Worm (Caenorhabditis elegans) whole organism, L3 larva: Measurements from ENCODE around the gene ZK287.7.

Experiments used
- R02D3.7 ChIP-seq: fragments of 150-350 bp; optimal IDR thresholded peaks from 2 replicates; lab custom pipeline; 2014; ENCODE audit warnings: missing biosample characterization, missing genetic modification characterization
- ZK546.5 ChIP-seq: sonication (generic microtip); optimal IDR thresholded peaks from 2 replicates; lab custom pipeline; 2017; ENCODE audit warnings: missing biosample characterization, missing genetic modification characterization
- aly-2 ChIP-seq: fragments of 150-350 bp; optimal IDR thresholded peaks from 2 replicates; lab custom pipeline; 2014; ENCODE audit warnings: missing biosample characterization, missing genetic modification characterization
- ama-1 ChIP-seq: fragments of 150-350 bp; optimal IDR thresholded peaks from 2 replicates; lab custom pipeline; 2018
- ceh-16 ChIP-seq: sonication (generic microtip); optimal IDR thresholded peaks from 2 replicates; lab custom pipeline; 2017; ENCODE audit warnings: missing biosample characterization, missing genetic modification characterization
- ceh-28 ChIP-seq: fragments of 150-350 bp; optimal IDR thresholded peaks from 2 replicates; lab custom pipeline; 2014; ENCODE audit warnings: missing biosample characterization, missing genetic modification reagents, missing genetic modification characterization
- ceh-82 ChIP-seq: fragments of 150-350 bp; optimal IDR thresholded peaks from 2 replicates; lab custom pipeline; 2014; ENCODE audit warnings: missing biosample characterization, missing genetic modification characterization
- ceh-9 ChIP-seq: sonication (generic microtip); optimal IDR thresholded peaks from 2 replicates; lab custom pipeline; 2018; ENCODE audit warnings: missing biosample characterization, missing genetic modification characterization
- daf-12 ChIP-seq: fragments of 150-350 bp; optimal IDR thresholded peaks from 2 replicates; lab custom pipeline; 2014; ENCODE audit warnings: missing biosample characterization, missing genetic modification reagents, missing genetic modification characterization
- egl-5 ChIP-seq: fragments of 150-350 bp; optimal IDR thresholded peaks from 2 replicates; lab custom pipeline; 2017; ENCODE audit warnings: missing biosample characterization, missing genetic modification reagents, missing genetic modification characterization, inconsistent platforms
- elt-1 ChIP-seq: fragments of 150-350 bp; optimal IDR thresholded peaks from 2 replicates; lab custom pipeline; 2014; ENCODE audit warnings: missing biosample characterization, missing genetic modification characterization
- elt-2 ChIP-seq: sonication (generic microtip); optimal IDR thresholded peaks from 2 replicates; lab custom pipeline; 2016; ENCODE audit warnings: missing genetic modification reagents, mild to moderate bottlenecking, missing genetic modification characterization, missing compliant biosample characterization
- elt-3 ChIP-seq, 3 experiments: fragments of 150-350 bp in 1 of 3; sonication (generic microtip) in 2 of 3; optimal IDR thresholded peaks; 2 replicates in 2 of 3; 4 replicates in 1 of 3; lab custom pipeline; 2014 to 2017; ENCODE audit warnings: missing biosample characterization in 3 of 3, missing genetic modification characterization in 3 of 3
- eor-1 ChIP-seq, 2 experiments: fragments of 150-350 bp; optimal IDR thresholded peaks; 2 replicates each; lab custom pipeline; 2014 to 2018; ENCODE audit warnings: missing biosample characterization in 2 of 2, missing genetic modification characterization in 2 of 2
- fkh-10 ChIP-seq: sonication (generic microtip); optimal IDR thresholded peaks from 2 replicates; lab custom pipeline; 2017; ENCODE audit warnings: missing biosample characterization, missing genetic modification reagents, missing genetic modification characterization
- fkh-2 ChIP-seq: fragments of 150-350 bp; optimal IDR thresholded peaks from 2 replicates; lab custom pipeline; 2014; ENCODE audit warnings: missing biosample characterization, missing genetic modification reagents, missing genetic modification characterization
- fos-1 ChIP-seq: fragments of 150-350 bp; optimal IDR thresholded peaks from 2 replicates; lab custom pipeline; 2014; ENCODE audit warnings: missing biosample characterization, missing genetic modification characterization
- hmg-11 ChIP-seq: sonication (generic microtip); optimal IDR thresholded peaks from 2 replicates; lab custom pipeline; 2016; ENCODE audit warnings: missing genetic modification characterization, missing compliant biosample characterization
- jun-1 ChIP-seq: fragments of 150-350 bp; optimal IDR thresholded peaks from 2 replicates; lab custom pipeline; 2014; ENCODE audit warnings: missing biosample characterization, missing genetic modification reagents, missing genetic modification characterization
- lin-15B ChIP-seq: fragments of 150-350 bp; optimal IDR thresholded peaks from 2 replicates; lab custom pipeline; 2014; ENCODE audit warnings: missing biosample characterization, missing genetic modification characterization
- lin-39 ChIP-seq: fragments of 150-350 bp; optimal IDR thresholded peaks from 2 replicates; lab custom pipeline; 2018; ENCODE audit warnings: missing biosample characterization, missing genetic modification reagents, missing genetic modification characterization
- lsy-12 ChIP-seq: sonication (generic microtip); optimal IDR thresholded peaks from 2 replicates; lab custom pipeline; 2016; ENCODE audit warnings: mild to moderate bottlenecking, missing genetic modification characterization, missing compliant biosample characterization
- mdl-1 ChIP-seq: fragments of 150-350 bp; optimal IDR thresholded peaks from 2 replicates; lab custom pipeline; 2014; ENCODE audit warnings: missing biosample characterization, missing genetic modification characterization
- nfya-1 ChIP-seq: sonication (generic microtip); optimal IDR thresholded peaks from 2 replicates; lab custom pipeline; 2017; ENCODE audit warnings: missing genetic modification characterization, mild to moderate bottlenecking, missing compliant biosample characterization, antibody characterized with exemption, moderate library complexity; ENCODE audit not compliant: insufficient read depth
- nhr-11 ChIP-seq: fragments of 150-350 bp; optimal IDR thresholded peaks from 2 replicates; lab custom pipeline; 2014; ENCODE audit warnings: missing biosample characterization, missing genetic modification characterization
- nhr-12 ChIP-seq: fragments of 150-350 bp; optimal IDR thresholded peaks from 2 replicates; lab custom pipeline; 2014; ENCODE audit warnings: missing biosample characterization, missing genetic modification characterization
- nhr-23 ChIP-seq: fragments of 150-350 bp; optimal IDR thresholded peaks from 2 replicates; lab custom pipeline; 2014; ENCODE audit warnings: missing biosample characterization, missing genetic modification reagents, missing genetic modification characterization
- nhr-237 ChIP-seq: fragments of 150-350 bp; optimal IDR thresholded peaks from 2 replicates; lab custom pipeline; 2014; ENCODE audit warnings: missing biosample characterization, missing genetic modification characterization
- nhr-25 ChIP-seq: sonication (generic microtip); optimal IDR thresholded peaks from 2 replicates; lab custom pipeline; 2017; ENCODE audit warnings: missing biosample characterization, missing genetic modification characterization
- nhr-28 ChIP-seq: fragments of 150-350 bp; optimal IDR thresholded peaks from 2 replicates; lab custom pipeline; 2014; ENCODE audit warnings: missing biosample characterization, missing genetic modification characterization
- nhr-43 ChIP-seq: sonication (generic microtip); optimal IDR thresholded peaks from 2 replicates; lab custom pipeline; 2016; ENCODE audit warnings: mild to moderate bottlenecking, missing genetic modification characterization, missing compliant biosample characterization; ENCODE audit not compliant: poor library complexity, severe bottlenecking
- nhr-67 ChIP-seq: fragments of 150-350 bp; optimal IDR thresholded peaks from 2 replicates; lab custom pipeline; 2014; ENCODE audit warnings: missing biosample characterization, missing genetic modification characterization
- nhr-76 ChIP-seq: fragments of 150-350 bp; sonication (generic microtip); optimal IDR thresholded peaks from 5 replicates; lab custom pipeline; 2014; ENCODE audit warnings: missing biosample characterization, missing genetic modification characterization
- nhr-77 ChIP-seq: fragments of 150-350 bp; optimal IDR thresholded peaks from 2 replicates; lab custom pipeline; 2014; ENCODE audit warnings: missing biosample characterization, missing genetic modification characterization
- pha-4 ChIP-seq: fragments of 150-350 bp; optimal IDR thresholded peaks from 2 replicates; lab custom pipeline; 2014; ENCODE audit warnings: missing biosample characterization, missing genetic modification reagents, missing genetic modification characterization
- pqm-1 ChIP-seq: fragments of 150-350 bp; optimal IDR thresholded peaks from 2 replicates; lab custom pipeline; 2017; ENCODE audit warnings: missing biosample characterization, missing genetic modification characterization, inconsistent platforms
- sea-2 ChIP-seq: fragments of 150-350 bp; sonication (generic microtip); optimal IDR thresholded peaks from 4 replicates; lab custom pipeline; 2014; ENCODE audit warnings: missing biosample characterization, missing genetic modification reagents, missing genetic modification characterization
- skn-1 ChIP-seq: fragments of 150-350 bp; optimal IDR thresholded peaks from 2 replicates; lab custom pipeline; 2014; ENCODE audit warnings: missing biosample characterization, missing genetic modification characterization
- snpc-4 ChIP-seq: fragments of 150-350 bp; optimal IDR thresholded peaks from 2 replicates; lab custom pipeline; 2014; ENCODE audit warnings: missing biosample characterization, missing genetic modification characterization
- tbx-2 ChIP-seq: sonication (generic microtip); optimal IDR thresholded peaks from 2 replicates; lab custom pipeline; 2016; ENCODE audit warnings: mild to moderate bottlenecking, missing genetic modification characterization, missing compliant biosample characterization
- unc-39 ChIP-seq: sonication (generic microtip); optimal IDR thresholded peaks from 4 replicates; lab custom pipeline; 2017; ENCODE audit warnings: missing biosample characterization, missing genetic modification characterization
- unc-62 ChIP-seq: fragments of 150-350 bp; sonication (generic microtip); optimal IDR thresholded peaks from 4 replicates; lab custom pipeline; 2014; ENCODE audit warnings: missing biosample characterization, missing genetic modification reagents, missing genetic modification characterization
- zag-1 ChIP-seq: fragments of 150-350 bp; optimal IDR thresholded peaks from 2 replicates; lab custom pipeline; 2014; ENCODE audit warnings: missing biosample characterization, missing genetic modification characterization
- ztf-11 ChIP-seq: fragments of 150-350 bp; optimal IDR thresholded peaks from 2 replicates; lab custom pipeline; 2014; ENCODE audit warnings: missing biosample characterization, missing genetic modification characterization
- ztf-4 ChIP-seq: fragments of 150-350 bp; optimal IDR thresholded peaks from 2 replicates; lab custom pipeline; 2014; ENCODE audit warnings: missing biosample characterization, missing genetic modification characterization

The ZK287.7 gene

DNA sequence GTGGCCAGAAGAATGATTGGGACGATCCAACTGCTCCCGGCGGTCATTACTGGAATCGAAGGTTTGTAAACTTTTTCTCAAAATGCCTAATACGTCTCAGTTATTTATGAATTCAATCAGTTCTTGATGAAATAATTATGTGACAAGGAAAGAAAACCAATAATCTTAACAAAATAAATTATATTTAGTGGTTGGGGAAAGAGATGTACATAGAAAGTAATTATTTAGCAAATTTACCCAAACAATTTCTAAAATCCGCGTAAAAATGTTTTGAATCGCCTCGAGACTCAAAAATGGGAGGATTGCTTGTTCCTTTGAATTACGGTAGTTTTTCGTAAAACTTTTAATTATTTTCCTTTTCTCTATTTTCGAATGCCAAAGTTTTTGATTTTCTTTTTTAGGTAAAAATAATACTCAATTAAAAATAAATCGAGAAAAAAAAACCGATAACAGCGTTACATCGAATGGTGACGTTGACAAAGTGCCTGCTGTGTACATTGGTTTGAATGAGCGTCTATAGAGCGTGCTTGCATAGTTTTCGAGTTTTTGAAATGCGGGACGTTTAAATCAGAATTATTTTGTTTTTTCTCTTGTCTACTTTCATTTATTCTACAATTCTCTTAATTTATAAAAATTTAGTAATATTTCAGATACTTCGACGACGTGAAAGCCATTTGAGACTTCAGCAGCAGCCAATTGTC, 36.8 kb downstream of the ZK287.7 start, which contains the start of the genes aagr-3 and drap-1:
Gene aagr-3 (minus strand): TSS at position 51 of the 701 bp plus-strand sequence.
Gene drap-1 (plus strand): TSS at position 645 of the 701 bp plus-strand sequence.
- peak; percentile 96 for TF ChIP-seq pha-4 (tag; lab: Kevin White, UChicago)
- TF ChIP-seq fos-1, result no peak
- TF ChIP-seq nhr-25 (tag; lab: Kevin White, UChicago), result no peak
- no peak for TF ChIP-seq nhr-43 (tag; lab: Kevin White, UChicago)
- TF ChIP-seq unc-39 (tag; lab: Kevin White, UChicago), result no peak
- no peak for TF ChIP-seq aly-2 (tag; lab: Kevin White, UChicago)
- no peak for TF ChIP-seq ceh-16
- TF ChIP-seq elt-1, result no peak
- no peak for TF ChIP-seq mdl-1
- TF ChIP-seq lin-39 (tag; lab: Kevin White, UChicago), result peak; percentile 81
- TF ChIP-seq nhr-11 (tag; lab: Kevin White, UChicago), result no peak
- peak; percentile 68 for TF ChIP-seq elt-2 (tag; lab: Kevin White, UChicago)
- TF ChIP-seq tbx-2 (tag; lab: Kevin White, UChicago), result no peak
- peak; percentile 71 for TF ChIP-seq lin-15B (tag; lab: Kevin White, UChicago)
- TF ChIP-seq egl-5, result peak; percentile 67
- no peak for TF ChIP-seq daf-12 (tag; lab: Kevin White, UChicago)
- TF ChIP-seq nfya-1 (tag; lab: Kevin White, UChicago), result peak; percentile 88
- peak; percentile 63 for TF ChIP-seq pqm-1
- TF ChIP-seq lsy-12 (tag; lab: Kevin White, UChicago), result no peak
- TF ChIP-seq nhr-76 (tag; lab: Kevin White, UChicago), result no peak
- peak; percentile 55 for TF ChIP-seq nhr-23 (tag; lab: Kevin White, UChicago)
- no peak for TF ChIP-seq nhr-12 (tag; lab: Kevin White, UChicago)
- no peak for TF ChIP-seq ceh-82 (tag; lab: Kevin White, UChicago)
- no peak for TF ChIP-seq ztf-11
- TF ChIP-seq jun-1, result no peak
- TF ChIP-seq eor-1 (tag; optimal IDR thresholded peaks at IDR 0.05; lab: Kevin White, UChicago), result no peak
- TF ChIP-seq zag-1 (tag; lab: Kevin White, UChicago), result no peak
- no peak for TF ChIP-seq unc-62 (GFP tag; lab: Kevin White, UChicago)
- TF ChIP-seq nhr-67, result no peak
- no peak for TF ChIP-seq fkh-2 (tag; lab: Kevin White, UChicago)
- no peak for TF ChIP-seq sea-2 (GFP tag; lab: Kevin White, UChicago)
- TF ChIP-seq nhr-28 (tag; lab: Kevin White, UChicago), result no peak
- TF ChIP-seq nhr-77 (tag; lab: Kevin White, UChicago), result no peak
- peak; percentile 44 for TF ChIP-seq snpc-4 (tag; lab: Kevin White, UChicago)
- TF ChIP-seq skn-1 (tag; lab: Kevin White, UChicago), result peak; percentile 61
- TF ChIP-seq ama-1 (lab: Kevin White, UChicago), result peak; percentile 14
- TF ChIP-seq ZK546.5, result no peak
- no peak for TF ChIP-seq elt-3 (tag; optimal IDR thresholded peaks at IDR 0.05; lab: Kevin White, UChicago)
- TF ChIP-seq hmg-11 (tag; lab: Kevin White, UChicago), result no peak
- TF ChIP-seq ceh-9, result no peak

DNA sequence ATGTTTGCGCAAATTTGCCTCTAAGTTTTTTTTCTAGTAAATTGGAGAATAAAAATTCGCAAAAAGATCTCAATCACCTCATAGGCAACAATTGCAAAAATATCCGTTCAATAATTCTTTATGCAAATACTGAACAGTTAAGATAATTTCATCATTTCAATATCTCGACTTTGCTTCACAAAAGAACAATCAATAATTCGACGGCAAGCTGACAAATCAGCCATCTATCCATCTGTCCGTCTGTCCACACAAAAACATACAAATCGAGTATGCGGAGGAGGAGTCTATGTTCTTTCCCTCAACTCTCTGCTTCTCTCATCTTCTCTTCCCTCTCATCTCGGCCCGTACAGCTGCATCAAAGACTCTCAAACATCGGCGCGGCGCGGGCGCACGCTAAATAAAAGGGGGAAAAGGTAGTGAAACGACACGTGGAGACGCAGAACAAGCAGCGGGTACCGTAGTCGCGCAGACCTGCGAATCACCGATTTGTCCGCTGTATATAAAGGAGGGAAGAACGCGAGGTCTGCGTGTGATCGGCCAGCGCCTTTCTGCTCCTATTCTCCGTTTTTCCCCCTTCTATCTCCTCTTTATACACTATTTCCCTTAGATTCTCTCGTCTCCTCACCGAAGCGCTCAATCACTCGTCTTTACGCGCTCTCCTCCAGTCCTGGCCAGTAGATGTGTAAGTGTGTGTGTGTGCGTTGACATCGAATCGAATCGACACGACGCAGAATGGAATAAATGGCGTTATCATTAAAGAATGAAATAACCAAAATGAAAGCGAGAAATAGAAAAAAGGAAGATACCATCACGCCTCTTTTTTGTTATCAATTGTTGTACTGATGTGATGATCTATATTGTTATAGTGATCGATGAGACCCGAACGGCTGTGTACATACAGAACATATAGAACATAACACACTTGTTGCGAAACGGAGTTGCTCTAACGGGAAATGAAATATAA, 38.2 kb downstream of the ZK287.7 start:
- no peak for TF ChIP-seq ztf-11
- TF ChIP-seq ztf-4 (tag; lab: Kevin White, UChicago), result peak; percentile 75
- TF ChIP-seq nhr-77 (tag; lab: Kevin White, UChicago), result peak; percentile 51
- peak; percentile 95 for TF ChIP-seq mdl-1
- peak; percentile 61 for TF ChIP-seq fos-1
- TF ChIP-seq nhr-28 (tag; lab: Kevin White, UChicago), result no peak
- TF ChIP-seq sea-2 (GFP tag; lab: Kevin White, UChicago), result peak; percentile 10
- peak; percentile 93 for TF ChIP-seq nhr-25 (tag; lab: Kevin White, UChicago)
- TF ChIP-seq R02D3.7 (tag; lab: Kevin White, UChicago), result peak; percentile 58
- TF ChIP-seq elt-3 (tag; optimal IDR thresholded peaks at IDR 0.05; lab: Kevin White, UChicago), result peak in 2 of 3 experiments; percentile 14 to 21
- TF ChIP-seq lin-15B (tag; lab: Kevin White, UChicago), result peak; percentile 91
- peak; percentile 93 for TF ChIP-seq unc-62 (GFP tag; lab: Kevin White, UChicago)
- no peak for TF ChIP-seq ceh-16
- no peak for TF ChIP-seq nhr-67
- TF ChIP-seq fkh-10 (GFP tag; lab: Kevin White, UChicago), result peak; percentile 84
- TF ChIP-seq elt-1, result peak; percentile 37
- peak; percentile 70 for TF ChIP-seq ZK546.5
- peak; percentile 58 for TF ChIP-seq zag-1 (tag; lab: Kevin White, UChicago)
- TF ChIP-seq ceh-28 (tag; lab: Kevin White, UChicago), result peak; percentile 74
- TF ChIP-seq nhr-237 (tag; lab: Kevin White, UChicago), result no peak
- peak; percentile 89 for TF ChIP-seq jun-1
- TF ChIP-seq nhr-43 (tag; lab: Kevin White, UChicago), result peak; percentile 73
- TF ChIP-seq daf-12 (tag; lab: Kevin White, UChicago), result no peak
- TF ChIP-seq elt-2 (tag; lab: Kevin White, UChicago), result peak; percentile 97
- TF ChIP-seq unc-39 (tag; lab: Kevin White, UChicago), result peak; percentile 63
- TF ChIP-seq skn-1 (tag; lab: Kevin White, UChicago), result peak; percentile 80
- peak; percentile 92 for TF ChIP-seq lsy-12 (tag; lab: Kevin White, UChicago)
- TF ChIP-seq ceh-82 (tag; lab: Kevin White, UChicago), result peak; percentile 74
- TF ChIP-seq nhr-12 (tag; lab: Kevin White, UChicago), result no peak
- TF ChIP-seq nhr-11 (tag; lab: Kevin White, UChicago), result peak; percentile 89
